Worm (Caenorhabditis elegans): ENCODE measurements around the gene Y47D7A.12.

Gene Y47D7A.12

DNA sequence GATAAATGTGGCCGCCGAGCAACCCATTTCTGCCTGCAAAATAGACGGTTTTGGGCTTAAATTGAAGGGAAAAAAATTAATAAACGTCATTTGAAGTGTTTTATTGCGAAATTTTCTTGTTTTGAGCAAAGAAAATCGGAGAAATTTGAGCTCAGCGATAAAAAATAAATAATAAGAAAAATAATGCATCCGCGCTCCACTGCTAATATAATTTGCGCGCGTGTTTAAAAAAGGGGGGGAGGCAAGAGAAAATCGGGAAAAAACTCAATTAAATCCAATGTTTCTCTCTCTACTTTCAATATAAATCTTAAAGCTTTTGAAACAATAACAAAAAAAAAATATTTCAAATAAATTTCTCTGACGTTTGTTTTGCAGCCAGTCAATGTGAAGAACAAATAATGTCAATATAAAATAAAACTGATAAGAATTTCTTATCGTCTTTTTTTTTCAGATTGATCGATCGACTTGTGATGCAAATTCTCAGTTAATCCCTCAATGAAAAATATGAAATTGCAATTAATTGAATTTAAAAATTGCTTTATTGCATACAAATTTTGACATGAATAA is 21.1 kb upstream of the Y47D7A.12 start, which contains the start of gene rft-2 (continued):
- TF ChIP-seq nhr-20 (tag; optimal IDR thresholded peaks at IDR 0.05) (peak; percentile 59), elt-2 (tag; optimal IDR thresholded peaks at IDR 0.05) (peak; percentile 56), unc-62 (GFP tag; optimal IDR thresholded peaks at IDR 0.05) (no peak), nhr-90 (tag; optimal IDR thresholded peaks at IDR 0.05; ENCODE audit: poor library complexity) (peak; percentile 58), dpl-1 (GFP tag; optimal IDR thresholded peaks at IDR 0.05) (peak; percentile 93 to 96 (median 95)), isw-1 (GFP tag; IDR thresholded peaks at IDR 0.05) (peak; percentile 45), ceh-63 (GFP tag; optimal IDR thresholded peaks at IDR 0.05) (no peak), lin-14 (GFP tag; optimal IDR thresholded peaks at IDR 0.05) (peak; percentile 61)

ce11 chrV:4447637-4448036 is 18.2 kb upstream of the Y47D7A.12 start:
- TF ChIP-seq unc-98 (GFP tag; IDR thresholded peaks at IDR 0.05) (no peak), pqm-1 (tag; optimal IDR thresholded peaks at IDR 0.05) (no peak), unc-86 (tag; optimal IDR thresholded peaks at IDR 0.05) (no peak), grh-1 (GFP tag; IDR thresholded peaks at IDR 0.05) (no peak), aha-1 (tag; optimal IDR thresholded peaks at IDR 0.05) (no peak)

- TF ChIP-seq egl-13 (tag; optimal IDR thresholded peaks at IDR 0.05): no peak
- peak; percentile 23 for TF ChIP-seq nhr-20 (tag; optimal IDR thresholded peaks at IDR 0.05)
- TF ChIP-seq lin-35 (GFP tag; optimal IDR thresholded peaks at IDR 0.05): peak in 1 of 2 experiments; percentile 21
- no peak for TF ChIP-seq unc-98 (GFP tag; IDR thresholded peaks at IDR 0.05)
- TF ChIP-seq C04F5.9 (tag; optimal IDR thresholded peaks at IDR 0.05): no peak
- no peak for TF ChIP-seq nhr-11 (tag; optimal IDR thresholded peaks at IDR 0.05)
- no peak for TF ChIP-seq efl-1 (optimal IDR thresholded peaks at IDR 0.05)
- peak in 1 of 2 experiments; percentile 88 for TF ChIP-seq efl-1 (GFP tag; optimal IDR thresholded peaks at IDR 0.05 in 1 of 2)
- TF ChIP-seq nhr-84 (tag; optimal IDR thresholded peaks at IDR 0.05): no peak
- TF ChIP-seq hlh-4 (tag; optimal IDR thresholded peaks at IDR 0.05): no peak
- no peak for TF ChIP-seq lin-13 (GFP tag; optimal IDR thresholded peaks at IDR 0.05)
- no peak for TF ChIP-seq tlp-1 (tag; optimal IDR thresholded peaks at IDR 0.05)
- no peak for TF ChIP-seq lir-3 (tag; optimal IDR thresholded peaks at IDR 0.05; ENCODE audit: poor library complexity)
- no peak for TF ChIP-seq nhr-76 (tag; optimal IDR thresholded peaks at IDR 0.05)
- TF ChIP-seq nhr-237 (tag; optimal IDR thresholded peaks at IDR 0.05): no peak
These were observed 13.4 kb upstream of the Y47D7A.12 start, which contains the start of gene rft-1 for ce11 chrV:4442749-4443381. TSS of gene rft-1 (minus strand) at chrV:4443223.

DNA sequence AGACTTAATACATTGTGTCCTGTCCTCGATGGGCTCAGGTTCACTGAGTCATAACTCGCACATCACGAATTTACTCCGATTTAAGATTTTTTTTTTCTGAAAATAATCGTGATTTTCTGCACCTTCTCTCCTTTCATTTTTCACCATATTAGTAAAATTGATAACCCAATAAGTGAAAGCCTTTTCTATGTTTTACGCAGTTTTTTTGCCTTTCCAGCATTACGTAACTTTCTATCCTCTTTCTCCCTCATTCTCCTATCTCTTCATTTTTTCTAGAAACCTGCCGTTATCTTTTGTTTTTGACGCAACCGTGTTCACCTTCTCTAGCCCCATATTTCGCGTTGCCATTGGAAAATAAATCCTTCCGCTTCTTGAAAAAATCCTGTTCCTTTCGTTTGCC is 7.7 kb upstream of the Y47D7A.12 start:
- no peak for TF ChIP-seq rnt-1 (tag; optimal IDR thresholded peaks at IDR 0.05)
- TF ChIP-seq blmp-1 (tag; optimal IDR thresholded peaks at IDR 0.05): peak; percentile 59
- no peak for TF ChIP-seq fkh-10 (GFP tag; optimal IDR thresholded peaks at IDR 0.05)
- no peak for TF ChIP-seq unc-62 (GFP tag; optimal IDR thresholded peaks at IDR 0.05)
- TF ChIP-seq ceh-63 (GFP tag; optimal IDR thresholded peaks at IDR 0.05): no peak
- no peak for TF ChIP-seq snpc-4 (tag; optimal IDR thresholded peaks at IDR 0.05)
- TF ChIP-seq zip-4 (GFP tag; optimal IDR thresholded peaks at IDR 0.05): no peak
- TF ChIP-seq tbx-2 (tag; optimal IDR thresholded peaks at IDR 0.05): no peak
- TF ChIP-seq fkh-4 (tag; optimal IDR thresholded peaks at IDR 0.05; ENCODE audit: borderline replicate concordance): no peak

ce11 chrV:4435411-4435981 is 6.0 kb upstream of the Y47D7A.12 start, which contains the start of gene Y47D7A.13:
TSS of gene Y47D7A.13 (minus strand) at chrV:4435927.
- TF ChIP-seq mdl-1 (tag; optimal IDR thresholded peaks at IDR 0.05): no peak
- TF ChIP-seq nhr-12 (tag; optimal IDR thresholded peaks at IDR 0.05): no peak
- no peak for TF ChIP-seq fkh-4 (tag; optimal IDR thresholded peaks at IDR 0.05; ENCODE audit: borderline replicate concordance)
- no peak for TF ChIP-seq ama-1 (optimal IDR thresholded peaks at IDR 0.05)
- TF ChIP-seq mep-1 (tag; optimal IDR thresholded peaks at IDR 0.05): no peak
- peak; percentile 52 for TF ChIP-seq ceh-8 (GFP tag; optimal IDR thresholded peaks at IDR 0.05)
